Worm (Caenorhabditis elegans) whole organism, dauer: Measurements from ENCODE around the gene srh-239.

Experiments used
- unc-62 ChIP-seq: sonication (generic microtip); optimal IDR thresholded peaks from 2 replicates; lab custom pipeline; 2017; ENCODE audit warnings: missing biosample characterization, missing genetic modification reagents, missing genetic modification characterization

The srh-239 gene

ce11 chrV:15434647-15435046, 10.9 kb upstream of the srh-239 start:
- TF ChIP-seq unc-62, result no peak

ce11 chrV:15436133-15436532, 9.4 kb upstream of the srh-239 start:
- no peak for TF ChIP-seq unc-62

- no peak for TF ChIP-seq unc-62
Measured at ce11 chrV:15442384-15442783, 3.2 kb upstream of the srh-239 start.

- TF ChIP-seq unc-62, result no peak
Measured at ce11 chrV:15443708-15444107, 1.8 kb upstream of the srh-239 start, which contains the start of gene T26H5.10. Gene T26H5.10, minus strand, starts transcription at chrV:15443808.

ce11 chrV:15444188-15444587, 1.3 kb upstream of the srh-239 start, which contains the start of gene T26H5.11:
Gene T26H5.11, minus strand, starts transcription at chrV:15444288.
- no peak for TF ChIP-seq unc-62

ce11 chrV:15444615-15445014, 922 bp upstream of the srh-239 start, which contains the start of gene T26H5.9:
Gene T26H5.9, plus strand, starts transcription at chrV:15444916.
- TF ChIP-seq unc-62, result no peak

ce11 chrV:15448408-15448807, 2.9 kb downstream of the srh-239 start, which contains the start of gene T26H5.4:
Gene T26H5.4, minus strand, starts transcription at chrV:15448701.
- TF ChIP-seq unc-62, result no peak

- no peak for TF ChIP-seq unc-62
Measured at ce11 chrV:15448865-15449264, 3.3 kb downstream of the srh-239 start, which contains the start of gene T26H5.14. Gene T26H5.14, plus strand, starts transcription at chrV:15449165.

- TF ChIP-seq unc-62, result no peak
Measured at ce11 chrV:15451421-15451820, 5.9 kb downstream of the srh-239 start, which contains the start of gene srw-33. Gene srw-33, minus strand, starts transcription at chrV:15451521.

- no peak for TF ChIP-seq unc-62
Measured at ce11 chrV:15454322-15454721, 8.8 kb downstream of the srh-239 start.

ce11 chrV:15459088-15459487, 13.6 kb downstream of the srh-239 start, which contains the start of gene str-71:
Gene str-71, minus strand, starts transcription at chrV:15459188.
- no peak for TF ChIP-seq unc-62

ce11 chrV:15464402-15464801, 18.9 kb downstream of the srh-239 start, which contains the start of gene rocf-1:
Gene rocf-1, minus strand, starts transcription at chrV:15464502.
- no peak for TF ChIP-seq unc-62

- no peak for TF ChIP-seq unc-62
Measured at ce11 chrV:15465032-15465727, 19.6 kb downstream of the srh-239 start, which contains the start of gene pqn-71. Gene pqn-71, plus strand, starts transcription at chrV:15465677.

ce11 chrV:15466017-15466416, 20.5 kb downstream of the srh-239 start:
- no peak for TF ChIP-seq unc-62

- TF ChIP-seq unc-62, result no peak
Measured at ce11 chrV:15466719-15467118, 21.2 kb downstream of the srh-239 start.

- TF ChIP-seq unc-62, result no peak
Measured at ce11 chrV:15471029-15471428, 25.5 kb downstream of the srh-239 start, which contains the start of gene dpf-1. Gene dpf-1, plus strand, starts transcription at chrV:15471329.

ce11 chrV:15478597-15478996, 33.1 kb downstream of the srh-239 start, which contains the start of gene C06B8.2:
Gene C06B8.2, minus strand, starts transcription at chrV:15478749.
- TF ChIP-seq unc-62, result no peak

ce11 chrV:15479107-15479506, 33.6 kb downstream of the srh-239 start:
- no peak for TF ChIP-seq unc-62
